Worm (Caenorhabditis elegans): ENCODE data around the gene mfsd-11.

DNA sequence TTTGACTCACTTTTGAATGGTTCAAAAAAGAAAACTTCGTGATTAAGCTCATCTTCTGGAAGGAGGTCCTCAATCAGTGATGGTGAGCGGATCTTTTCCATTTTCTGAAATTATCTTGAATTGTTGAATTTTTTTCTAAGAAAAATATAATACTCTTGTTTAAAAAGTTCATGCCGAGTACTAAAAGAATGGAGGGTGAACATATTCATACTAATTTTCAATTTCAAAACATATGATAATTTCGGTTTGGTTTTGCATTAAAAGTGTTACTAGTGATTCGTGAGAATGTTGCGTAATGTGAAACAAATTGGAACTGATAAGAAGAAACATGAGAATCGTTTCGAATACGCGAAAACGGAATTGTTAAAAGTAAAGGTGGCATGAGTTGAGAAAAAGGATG is 12.9 kb downstream of the mfsd-11 start, which contains the start of gene lyst-1:
- TF ChIP-seq dao-5 (tag; optimal IDR thresholded peaks at IDR 0.05) (no peak), W03F9.2 (tag; optimal IDR thresholded peaks at IDR 0.05) (no peak)

All from whole organism, L4/young adult.